Fruit fly (Drosophila melanogaster): ENCODE measurements around the gene CG4686.

CG4686 gene

DNA sequence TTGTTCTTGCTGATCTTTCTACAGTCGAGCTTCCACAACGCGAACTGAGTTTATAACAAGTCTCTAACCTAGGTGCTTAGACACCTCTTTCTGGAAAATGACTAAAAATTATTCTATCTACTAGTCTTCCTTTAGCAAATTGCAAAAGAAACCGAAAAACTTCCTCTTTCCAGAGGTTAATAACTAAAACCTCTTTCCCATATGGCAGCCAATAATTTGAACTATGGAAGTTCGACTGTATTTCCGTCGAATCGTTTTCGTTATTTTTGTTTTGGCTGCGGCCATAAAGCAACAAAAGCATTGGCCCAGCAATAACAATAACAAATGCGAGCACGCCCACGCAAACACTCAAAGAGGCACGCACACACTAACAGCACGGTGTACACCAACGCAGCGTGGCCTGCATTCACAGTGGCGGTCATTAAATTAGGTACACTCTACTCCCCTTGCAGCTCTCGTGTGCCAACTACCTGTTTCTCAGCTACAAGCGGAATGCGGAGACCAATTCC lies 16.2 kb downstream of the CG4686 start (continued):
- peak; percentile 59 for TF ChIP-seq CG2120 (GFP tag; optimal IDR thresholded peaks at IDR 0.05)
- no peak; the same call in 1 of the 2 replicates for TF ChIP-seq esg (GFP tag; conservative IDR thresholded peaks at IDR 0.05)
- peak; percentile 12 for TF ChIP-seq disco-r (GFP tag; optimal IDR thresholded peaks at IDR 0.05)
- TF ChIP-seq Oli (tag; optimal IDR thresholded peaks at IDR 0.05), result peak; percentile 60
- peak; percentile 38; the same call in 1 of the 2 replicates for TF ChIP-seq slbo (GFP tag; IDR thresholded peaks at IDR 0.05)
- TF ChIP-seq dan (GFP tag; IDR thresholded peaks at IDR 0.05), result no peak
- TF ChIP-seq otp (GFP tag; IDR thresholded peaks at IDR 0.05), result no peak
- TF ChIP-seq CG7839 (tag; optimal IDR thresholded peaks at IDR 0.05), result peak; percentile 72
- no peak for TF ChIP-seq Trl (optimal IDR thresholded peaks at IDR 0.05)
- TF ChIP-seq Trl (GFP tag; optimal IDR thresholded peaks at IDR 0.05), result peak; percentile 49
- no peak for TF ChIP-seq Bteb2 (GFP tag; optimal IDR thresholded peaks at IDR 0.05)
- peak; percentile 21 for TF ChIP-seq CG4424 (GFP tag; optimal IDR thresholded peaks at IDR 0.05)
- peak; percentile 22 for TF ChIP-seq CG6854 (GFP tag; optimal IDR thresholded peaks at IDR 0.05)
- peak; percentile 70 for TF ChIP-seq nerfin-1 (tag; optimal IDR thresholded peaks at IDR 0.05)
- TF ChIP-seq CG30431 (GFP tag; optimal IDR thresholded peaks at IDR 0.05), result no peak
- peak; percentile 66 for TF ChIP-seq CG6765 (GFP tag; optimal IDR thresholded peaks at IDR 0.05)
- no peak for TF ChIP-seq CG4617 (GFP tag; optimal IDR thresholded peaks at IDR 0.05; ENCODE audit: borderline replicate concordance)
- no peak for TF ChIP-seq BEAF-32 (GFP tag; optimal IDR thresholded peaks at IDR 0.05)
- peak; percentile 55 for TF ChIP-seq Ptx1 (GFP tag; IDR thresholded peaks at IDR 0.05)
- TF ChIP-seq CG14965 (GFP tag; optimal IDR thresholded peaks at IDR 0.05; ENCODE audit: borderline replicate concordance), result no peak
- TF ChIP-seq lab (GFP tag; optimal IDR thresholded peaks at IDR 0.05), result peak; percentile 78
- peak; percentile 8 for TF ChIP-seq CG6254 (GFP tag; optimal IDR thresholded peaks at IDR 0.05)
- TF ChIP-seq NC2α (GFP tag; optimal IDR thresholded peaks at IDR 0.05), result no peak
- no peak for TF ChIP-seq peb (GFP tag; IDR thresholded peaks at IDR 0.05)
- TF ChIP-seq CG43689 (GFP tag; IDR thresholded peaks at IDR 0.05), result no peak
- peak; percentile 66 for TF ChIP-seq bcd (GFP tag; optimal IDR thresholded peaks at IDR 0.05)
- peak; percentile 66 for TF ChIP-seq lilli (GFP tag; optimal IDR thresholded peaks at IDR 0.05)
- TF ChIP-seq z (GFP tag; IDR thresholded peaks at IDR 0.05), result no peak
- TF ChIP-seq Dip2 (GFP tag; IDR thresholded peaks at IDR 0.05), result no peak
- no peak for TF ChIP-seq CG18764 (GFP tag; optimal IDR thresholded peaks at IDR 0.05)
- no peak for TF ChIP-seq NFAT (GFP tag; IDR thresholded peaks at IDR 0.05)
- TF ChIP-seq exex (tag; optimal IDR thresholded peaks at IDR 0.05), result peak; percentile 44
- TF ChIP-seq D19A (tag; optimal IDR thresholded peaks at IDR 0.05), result peak; percentile 39
- no peak for TF ChIP-seq CkIIα-i1 (GFP tag; IDR thresholded peaks at IDR 0.05)
- TF ChIP-seq org-1 (GFP tag; optimal IDR thresholded peaks at IDR 0.05), result peak; percentile 11
- peak; percentile 20 for TF ChIP-seq run (tag; optimal IDR thresholded peaks at IDR 0.05)
- no peak for TF ChIP-seq pb (GFP tag; optimal IDR thresholded peaks at IDR 0.05)
- TF ChIP-seq CG32532 (GFP tag; IDR thresholded peaks at IDR 0.05), result peak; percentile 52; the same call in 1 of the 2 replicates
- no peak for TF ChIP-seq Usf (GFP tag; optimal IDR thresholded peaks at IDR 0.05)
- peak; percentile 65 for TF ChIP-seq kni (GFP tag; optimal IDR thresholded peaks at IDR 0.05)
- TF ChIP-seq jigr1 (GFP tag; IDR thresholded peaks at IDR 0.05), result no peak
- TF ChIP-seq CG10565 (GFP tag; optimal IDR thresholded peaks at IDR 0.05), result no peak
- peak; percentile 27; the same call in 1 of the 2 replicates for TF ChIP-seq Ada2b (GFP tag; IDR thresholded peaks at IDR 0.05)
- no peak for TF ChIP-seq Taf1 (GFP tag; IDR thresholded peaks at IDR 0.05)
- no peak for TF ChIP-seq CG31365 (tag; optimal IDR thresholded peaks at IDR 0.05)
- no peak for TF ChIP-seq CG17612 (GFP tag; IDR thresholded peaks at IDR 0.05)
- TF ChIP-seq Six4 (GFP tag; optimal IDR thresholded peaks at IDR 0.05), result no peak
- peak; percentile 46; the same call in 1 of the 3 replicates for TF ChIP-seq gce (GFP tag; IDR thresholded peaks at IDR 0.05)
- no peak for TF ChIP-seq CG12942 (GFP tag; optimal IDR thresholded peaks at IDR 0.05)
- TF ChIP-seq sug (tag; optimal IDR thresholded peaks at IDR 0.05), result peak; percentile 77
- peak; percentile 79 for TF ChIP-seq kah (GFP tag; optimal IDR thresholded peaks at IDR 0.05)
- peak; percentile 9 for TF ChIP-seq CG12155 (GFP tag; optimal IDR thresholded peaks at IDR 0.05)

All from whole organism, embryonic.